Fruit fly (Drosophila melanogaster) whole organism, pupa: ENCODE data around the gene CheA29a.

Experiments
- CG10348 ChIP-seq: fragments of 200-800 bp; sonication (Bioruptor generic); IDR thresholded peaks from 2 replicates; pipeline ENCODE4 v1.3.6; 2022; ENCODE audit warnings: missing biosample characterization, missing genetic modification characterization
- CG12605 ChIP-seq: fragments of 200-800 bp; sonication (Bioruptor generic); IDR thresholded peaks from 2 replicates; pipeline ENCODE4 v1.3.6; 2022; ENCODE audit warnings: missing biosample characterization, missing genetic modification characterization
- CG13204 ChIP-seq: fragments of 200-800 bp; sonication (Bioruptor generic); optimal IDR thresholded peaks from 2 replicates; lab custom pipeline; 2018; ENCODE audit warnings: missing biosample characterization, mild to moderate bottlenecking, missing genetic modification characterization, moderate library complexity
- CG14655 ChIP-seq: fragments of 200-800 bp; sonication (Bioruptor generic); optimal IDR thresholded peaks from 3 replicates; lab custom pipeline; 2017; ENCODE audit warnings: mild to moderate bottlenecking, missing biosample characterization, missing genetic modification reagents, missing genetic modification characterization
- CG15710 ChIP-seq: fragments of 200-800 bp; sonication (Bioruptor generic); optimal IDR thresholded peaks from 2 replicates; lab custom pipeline; 2018; ENCODE audit warnings: missing biosample characterization, mild to moderate bottlenecking, missing genetic modification characterization, moderate library complexity
- CG17806 ChIP-seq: fragments of 200-800 bp; sonication (Bioruptor generic); optimal IDR thresholded peaks from 2 replicates; lab custom pipeline; 2018; ENCODE audit warnings: missing biosample characterization, mild to moderate bottlenecking, missing genetic modification characterization, moderate library complexity
- CG32121 ChIP-seq: fragments of 200-800 bp; sonication (Bioruptor generic); IDR thresholded peaks from 2 replicates; pipeline ENCODE4 v1.3.6; 2022; ENCODE audit warnings: missing biosample characterization, missing genetic modification characterization
- CG34367 ChIP-seq: fragments of 200-800 bp; sonication (Bioruptor generic); optimal IDR thresholded peaks from 2 replicates; lab custom pipeline; 2018; ENCODE audit warnings: missing biosample characterization, mild to moderate bottlenecking, missing genetic modification characterization
- CG4496 ChIP-seq: fragments of 200-800 bp; sonication (Bioruptor generic); IDR thresholded peaks from 3 replicates; pipeline ENCODE4 v1.3.6; 2022; ENCODE audit warnings: missing biosample characterization, missing genetic modification characterization
- CG8159 ChIP-seq: fragments of 200-800 bp; sonication (Bioruptor generic); optimal IDR thresholded peaks from 3 replicates; lab custom pipeline; 2018; ENCODE audit warnings: missing biosample characterization, mild to moderate bottlenecking, missing genetic modification characterization, moderate library complexity
- CG8301 ChIP-seq: fragments of 200-800 bp; sonication (Bioruptor generic); optimal IDR thresholded peaks from 2 replicates; lab custom pipeline; 2018; ENCODE audit warnings: missing biosample characterization, mild to moderate bottlenecking, missing genetic modification characterization
- CG9948 ChIP-seq: fragments of 200-800 bp; sonication (Bioruptor generic); optimal IDR thresholded peaks from 2 replicates; lab custom pipeline; 2018; ENCODE audit warnings: missing biosample characterization, mild to moderate bottlenecking, missing genetic modification characterization, moderate library complexity
- D1 ChIP-seq: fragments of 200-800 bp; sonication (Bioruptor generic); optimal IDR thresholded peaks from 2 replicates; lab custom pipeline; 2018; ENCODE audit warnings: missing biosample characterization, mild to moderate bottlenecking, missing genetic modification characterization, moderate library complexity
- EcR ChIP-seq: fragments of 200-800 bp; sonication (Bioruptor generic); optimal IDR thresholded peaks from 3 replicates; lab custom pipeline; 2019; ENCODE audit warnings: missing biosample characterization, missing genetic modification characterization, mild to moderate bottlenecking, moderate library complexity, missing genetic modification reagents
- Ets98B ChIP-seq: fragments of 200-800 bp; sonication (Bioruptor generic); IDR thresholded peaks from 2 replicates; pipeline ENCODE4 v1.3.6; 2022; ENCODE audit warnings: missing biosample characterization, missing genetic modification characterization
- Pif1A ChIP-seq: fragments of 200-800 bp; sonication (Bioruptor generic); optimal IDR thresholded peaks from 3 replicates; lab custom pipeline; 2016; ENCODE audit warnings: missing biosample characterization, missing genetic modification characterization
- Pif1B ChIP-seq: fragments of 200-800 bp; sonication (Bioruptor generic); optimal IDR thresholded peaks from 3 replicates; lab custom pipeline; 2016; ENCODE audit warnings: missing biosample characterization, missing genetic modification characterization
- Snoo ChIP-seq: fragments of 200-800 bp; sonication (Bioruptor generic); optimal IDR thresholded peaks from 3 replicates; lab custom pipeline; 2017; ENCODE audit warnings: missing biosample characterization, mild to moderate bottlenecking, missing genetic modification characterization, inconsistent platforms
- fd96Ca ChIP-seq: fragments of 200-800 bp; sonication (Bioruptor generic); IDR thresholded peaks from 3 replicates; pipeline ENCODE4 v1.3.6; 2022; ENCODE audit warnings: missing biosample characterization, missing genetic modification characterization
- gl ChIP-seq: fragments of 200-800 bp; sonication (Bioruptor generic); optimal IDR thresholded peaks from 2 replicates; lab custom pipeline; 2018; ENCODE audit warnings: missing biosample characterization, mild to moderate bottlenecking, missing genetic modification characterization
- rn ChIP-seq: fragments of 200-800 bp; sonication (Bioruptor generic); IDR thresholded peaks from 2 replicates; pipeline ENCODE4 v1.3.6; 2022; ENCODE audit warnings: missing biosample characterization, missing genetic modification characterization

Gene CheA29a

dm6 chr2L:8488735-8489134, 11.6 kb downstream of the CheA29a start, which contains the start of gene CG13088:
TSS of gene CG13088 (plus strand) at chr2L:8488981.
- no peak for TF ChIP-seq CG15710 (tag; lab: Kevin White, UChicago)
- TF ChIP-seq CG14655 = no peak
- TF ChIP-seq EcR (GFP tag; lab: Kevin White, UChicago) = no peak

dm6 chr2L:8490439-8490838, 13.3 kb downstream of the CheA29a start, which contains the start of gene CG43400:
TSS of gene CG43400 (plus strand) at chr2L:8490739.
- TF ChIP-seq CG15710 (tag; lab: Kevin White, UChicago) = no peak
- no peak for TF ChIP-seq D1
- no peak for TF ChIP-seq Pif1B (GFP tag; lab: Kevin White, UChicago)
- TF ChIP-seq EcR (GFP tag; lab: Kevin White, UChicago) = no peak
- TF ChIP-seq Pif1A (GFP tag; lab: Kevin White, UChicago) = no peak
- TF ChIP-seq CG34367 (tag; lab: Kevin White, UChicago) = no peak
- TF ChIP-seq CG32121 (GFP tag; lab: Robert Waterston, UW) = no peak
- no peak for TF ChIP-seq CG4496 (GFP tag; lab: Robert Waterston, UW)
- TF ChIP-seq CG10348 (GFP tag; lab: Robert Waterston, UW) = no peak
- no peak for TF ChIP-seq CG8301
- no peak for TF ChIP-seq rn
- no peak for TF ChIP-seq CG13204 (GFP tag; lab: Kevin White, UChicago)
- TF ChIP-seq CG9948 (tag; lab: Kevin White, UChicago) = no peak
- TF ChIP-seq gl = no peak
- no peak for TF ChIP-seq CG8159 (tag; lab: Kevin White, UChicago)

- TF ChIP-seq Pif1B (GFP tag; lab: Kevin White, UChicago) = no peak
- no peak for TF ChIP-seq CG12605 (GFP tag; lab: Robert Waterston, UW)
- no peak for TF ChIP-seq Pif1A (GFP tag; lab: Kevin White, UChicago)
- TF ChIP-seq CG8301 = no peak
- no peak for TF ChIP-seq CG9948 (tag; lab: Kevin White, UChicago)
- TF ChIP-seq CG15710 (tag; lab: Kevin White, UChicago) = no peak
- TF ChIP-seq CG4496 (GFP tag; lab: Robert Waterston, UW) = no peak
Observed at dm6 chr2L:8496269-8496668, 19.1 kb downstream of the CheA29a start, which contains the start of gene Bace. TSS of gene Bace (minus strand) at chr2L:8496307.

- TF ChIP-seq Pif1B (GFP tag; lab: Kevin White, UChicago) = no peak
- no peak for TF ChIP-seq CG34367 (tag; lab: Kevin White, UChicago)
- TF ChIP-seq fd96Ca (GFP tag; lab: Robert Waterston, UW) = no peak
- TF ChIP-seq CG10348 (GFP tag; lab: Robert Waterston, UW) = no peak
- no peak for TF ChIP-seq CG13204 (GFP tag; lab: Kevin White, UChicago)
- TF ChIP-seq Pif1A (GFP tag; lab: Kevin White, UChicago) = no peak
- no peak for TF ChIP-seq CG9948 (tag; lab: Kevin White, UChicago)
- no peak for TF ChIP-seq gl
- no peak for TF ChIP-seq CG17806 (tag; lab: Kevin White, UChicago)
- no peak for TF ChIP-seq rn
- TF ChIP-seq, all 21 proteins: peak for 0
Observed at dm6 chr2L:8506729-8507128, 29.6 kb downstream of the CheA29a start, which contains the start of gene Dh31. TSS of gene Dh31 (minus strand) at chr2L:8506845.

dm6 chr2L:8511723-8512122, 34.6 kb downstream of the CheA29a start, which contains the start of gene CG13096:
TSS of gene CG13096 (minus strand) at chr2L:8511866.
- TF ChIP-seq CG32121 (GFP tag; lab: Robert Waterston, UW) (no peak), Ets98B (GFP tag; lab: Robert Waterston, UW) (no peak), gl (no peak), EcR (GFP tag; lab: Kevin White, UChicago) (no peak), fd96Ca (GFP tag; lab: Robert Waterston, UW) (no peak), Pif1A (GFP tag; lab: Kevin White, UChicago) (no peak), rn (no peak), CG4496 (GFP tag; lab: Robert Waterston, UW) (no peak), CG34367 (tag; lab: Kevin White, UChicago) (no peak), CG8159 (tag; lab: Kevin White, UChicago) (no peak), CG12605 (GFP tag; lab: Robert Waterston, UW) (no peak), CG14655 (no peak), Pif1B (GFP tag; lab: Kevin White, UChicago) (no peak), CG8301 (no peak), CG13204 (GFP tag; lab: Kevin White, UChicago) (no peak), CG9948 (tag; lab: Kevin White, UChicago) (no peak), CG17806 (tag; lab: Kevin White, UChicago) (no peak), CG10348 (GFP tag; lab: Robert Waterston, UW) (no peak), Snoo (no peak)

dm6 chr2L:8514748-8515147, 37.6 kb downstream of the CheA29a start, which contains the start of the genes CG13097 and PIG-U:
TSS of gene CG13097 (minus strand) at chr2L:8514868.
TSS of gene PIG-U (plus strand) at chr2L:8515096.
- TF ChIP-seq fd96Ca (GFP tag; lab: Robert Waterston, UW) = peak; percentile 79; the same call in 2 of the 3 replicates
- peak; percentile 72 for TF ChIP-seq CG8159 (tag; lab: Kevin White, UChicago)
- TF ChIP-seq Snoo = peak; percentile 73
- peak; percentile 37; the same call in 1 of the 2 replicates for TF ChIP-seq rn
- TF ChIP-seq CG32121 (GFP tag; lab: Robert Waterston, UW) = peak; percentile 70; the same call in 1 of the 2 replicates
- TF ChIP-seq EcR (GFP tag; lab: Kevin White, UChicago) = no peak
- no peak for TF ChIP-seq CG14655
- peak; percentile 74 for TF ChIP-seq Ets98B (GFP tag; lab: Robert Waterston, UW)
- TF ChIP-seq CG17806 (tag; lab: Kevin White, UChicago) = peak; percentile 61
- TF ChIP-seq, all 21 proteins: peak for 7
